Worm (Caenorhabditis elegans) whole organism, late embryonic: Measurements from ENCODE around the gene aakg-4.

Experiments
- ahr-1 ChIP-seq: sonication (generic microtip); optimal IDR thresholded peaks from 2 replicates; lab custom pipeline; 2016; ENCODE audit warnings: missing genetic modification characterization, missing compliant biosample characterization
- nhr-11 ChIP-seq: fragments of 150-350 bp; optimal IDR thresholded peaks from 2 replicates; lab custom pipeline; 2014; ENCODE audit warnings: missing biosample characterization, missing genetic modification characterization
- odd-2 ChIP-seq: sonication (generic microtip); optimal IDR thresholded peaks from 2 replicates; lab custom pipeline; 2017; ENCODE audit warnings: antibody characterized with exemption, mild to moderate bottlenecking, missing genetic modification characterization, missing compliant biosample characterization
- pros-1 ChIP-seq: fragments of 150-350 bp; optimal IDR thresholded peaks from 2 replicates; lab custom pipeline; 2014; ENCODE audit warnings: missing biosample characterization, missing genetic modification reagents, missing genetic modification characterization
- sox-4 ChIP-seq: sonication (generic microtip); optimal IDR thresholded peaks from 2 replicates; lab custom pipeline; 2017; ENCODE audit warnings: mild to moderate bottlenecking, missing genetic modification characterization, inconsistent platforms, missing compliant biosample characterization
- unc-42 ChIP-seq: sonication (generic microtip); optimal IDR thresholded peaks from 2 replicates; lab custom pipeline; 2016; ENCODE audit warnings: missing genotype, missing genetic modification characterization, missing compliant biosample characterization
- ztf-16 ChIP-seq: sonication (generic microtip); optimal IDR thresholded peaks from 2 replicates; lab custom pipeline; 2017; ENCODE audit warnings: missing genetic modification characterization, missing compliant biosample characterization

DNA sequence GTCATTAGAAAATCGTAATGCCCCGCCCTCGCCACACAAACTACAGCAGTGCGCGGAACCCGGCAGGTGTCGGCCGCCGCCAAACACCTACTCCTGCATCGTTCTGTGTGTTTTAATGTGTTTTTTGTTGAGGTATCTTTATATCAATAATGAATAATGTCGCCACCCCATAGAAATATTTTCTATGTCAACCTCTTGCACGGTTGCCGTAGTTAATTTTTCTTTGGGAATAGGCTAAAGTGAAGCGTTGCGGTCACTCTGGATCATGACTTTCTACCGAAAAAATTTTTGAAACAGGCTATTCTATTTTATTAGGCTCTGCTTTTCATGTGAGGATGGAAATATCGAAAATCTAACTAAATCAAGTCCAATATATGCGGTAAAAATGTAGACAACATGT, 9.7 kb upstream of the aakg-4 start:
- TF ChIP-seq sox-4 (no peak), nhr-11 (tag; lab: Kevin White, UChicago) (no peak), ztf-16 (tag; lab: Kevin White, UChicago) (no peak), pros-1 (tag; lab: Kevin White, UChicago) (no peak), unc-42 (tag; lab: Kevin White, UChicago) (no peak), odd-2 (tag; lab: Kevin White, UChicago) (no peak), ahr-1 (no peak)
